Fruit fly (Drosophila melanogaster): ENCODE measurements around the gene CG14420.

Gene CG14420

DNA sequence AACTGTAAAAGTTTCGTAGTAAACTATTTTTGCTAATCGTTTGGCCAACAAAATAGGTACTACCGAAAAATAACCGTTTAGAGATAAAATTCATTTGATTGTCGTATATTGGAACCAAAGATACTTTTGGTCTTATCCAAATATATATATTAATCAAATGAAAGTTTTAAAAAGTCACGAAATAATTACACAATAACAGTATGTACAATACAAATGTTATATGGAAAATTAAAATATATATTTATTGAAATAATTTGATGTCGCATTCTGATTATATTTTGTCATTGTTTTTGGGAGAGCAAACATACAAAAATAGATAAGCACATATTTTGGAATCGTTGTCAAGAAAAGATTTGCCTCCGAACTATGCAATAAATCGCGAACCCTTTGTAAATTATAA, at the start of gene CG14420:
CG14420 (plus strand) TSS at position 301 of the 400 bp plus-strand sequence.
- TF ChIP-seq pad (GFP tag; optimal IDR thresholded peaks at IDR 0.05): no peak
- TF ChIP-seq CG7101 (tag; optimal IDR thresholded peaks at IDR 0.05): no peak
- no peak for TF ChIP-seq CG14711 (tag; optimal IDR thresholded peaks at IDR 0.05)
- no peak for TF ChIP-seq cic (GFP tag; optimal IDR thresholded peaks at IDR 0.05)
- TF ChIP-seq CG33017 (tag; optimal IDR thresholded peaks at IDR 0.05): no peak

DNA sequence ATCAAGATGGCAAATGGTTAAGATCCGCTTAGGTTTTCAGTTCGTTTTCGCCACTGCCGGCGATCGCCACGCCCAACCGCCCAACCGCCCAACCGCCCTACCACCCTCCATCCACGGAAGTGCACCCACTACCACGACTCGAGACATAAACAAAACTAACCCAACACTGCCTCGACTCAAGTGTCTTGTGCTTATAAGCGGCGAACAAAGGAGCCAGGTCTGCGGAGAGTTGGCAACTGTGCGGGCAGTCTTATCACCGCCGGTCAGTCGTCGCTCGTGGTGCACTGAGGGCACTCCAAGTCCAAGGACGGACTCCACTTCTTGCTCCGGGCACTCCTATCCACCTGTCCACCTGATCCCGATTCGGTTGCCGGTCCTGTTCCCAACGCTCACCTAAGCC, 48.2 kb upstream of the CG14420 start, which contains the start of gene CG3526:
CG3526 (plus strand) TSS at position 301 of the 400 bp plus-strand sequence.
- TF ChIP-seq CG5204 (GFP tag; optimal IDR thresholded peaks at IDR 0.05) (no peak), CG1620 (GFP tag; optimal IDR thresholded peaks at IDR 0.05) (no peak), CG7045 (GFP tag; optimal IDR thresholded peaks at IDR 0.05) (no peak), toe (GFP tag; optimal IDR thresholded peaks at IDR 0.05) (no peak), ovo (GFP tag; optimal IDR thresholded peaks at IDR 0.05) (no peak), pad (GFP tag; optimal IDR thresholded peaks at IDR 0.05) (no peak), Clk (GFP tag; optimal IDR thresholded peaks at IDR 0.05) (no peak), kay (GFP tag; ENCODE audit: borderline replicate concordance) (no peak), CG11617 (GFP tag; optimal IDR thresholded peaks at IDR 0.05) (no peak), cnc (optimal IDR thresholded peaks at IDR 0.05) (no peak)

DNA sequence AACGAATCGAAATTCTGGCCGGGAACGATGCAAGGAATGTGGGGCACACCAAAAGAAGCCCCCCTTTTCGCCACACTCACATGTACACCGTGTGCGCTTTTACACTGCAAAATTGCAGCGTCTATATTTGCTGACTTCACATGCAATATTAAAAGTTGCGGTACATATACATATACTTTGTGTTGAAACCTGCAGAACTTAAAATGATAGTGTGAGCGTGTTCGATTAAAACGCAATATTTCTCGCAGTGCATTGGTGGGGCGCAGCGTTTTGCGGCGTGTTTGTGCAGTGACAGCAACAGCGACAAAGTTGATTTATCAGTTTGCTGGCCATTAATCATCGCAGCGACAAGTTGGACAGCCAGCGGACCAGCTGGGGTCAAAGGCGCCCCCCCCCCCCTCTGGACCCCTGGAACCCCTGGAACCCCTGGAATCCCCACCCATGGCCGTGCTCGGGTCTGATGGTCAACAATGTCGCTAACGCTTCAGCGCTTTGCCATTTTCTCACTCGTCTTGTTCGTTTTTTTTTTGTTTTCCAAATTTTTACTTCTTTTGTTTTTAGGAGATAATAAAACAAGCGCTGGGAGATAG, 31.5 kb upstream of the CG14420 start:
- TF ChIP-seq Mnt (GFP tag; optimal IDR thresholded peaks at IDR 0.05) (no peak), tj (GFP tag; optimal IDR thresholded peaks at IDR 0.05) (no peak), kay (GFP tag; ENCODE audit: borderline replicate concordance) (no peak), toe (GFP tag; optimal IDR thresholded peaks at IDR 0.05) (no peak), ovo (GFP tag; optimal IDR thresholded peaks at IDR 0.05) (no peak), Clk (GFP tag; optimal IDR thresholded peaks at IDR 0.05) (no peak), CG11617 (GFP tag; optimal IDR thresholded peaks at IDR 0.05) (no peak), cnc (optimal IDR thresholded peaks at IDR 0.05) (no peak), CG5204 (GFP tag; optimal IDR thresholded peaks at IDR 0.05) (no peak), CG7045 (GFP tag; optimal IDR thresholded peaks at IDR 0.05) (no peak), bab1 (GFP tag; optimal IDR thresholded peaks at IDR 0.05) (no peak), CG33017 (tag; optimal IDR thresholded peaks at IDR 0.05) (no peak), cic (GFP tag; optimal IDR thresholded peaks at IDR 0.05) (no peak), pad (GFP tag; optimal IDR thresholded peaks at IDR 0.05) (no peak), CG7101 (tag; optimal IDR thresholded peaks at IDR 0.05) (no peak), CG12768 (GFP tag; optimal IDR thresholded peaks at IDR 0.05) (no peak), Hr96 (GFP tag; optimal IDR thresholded peaks at IDR 0.05) (no peak), CG14711 (tag; optimal IDR thresholded peaks at IDR 0.05) (no peak)

DNA sequence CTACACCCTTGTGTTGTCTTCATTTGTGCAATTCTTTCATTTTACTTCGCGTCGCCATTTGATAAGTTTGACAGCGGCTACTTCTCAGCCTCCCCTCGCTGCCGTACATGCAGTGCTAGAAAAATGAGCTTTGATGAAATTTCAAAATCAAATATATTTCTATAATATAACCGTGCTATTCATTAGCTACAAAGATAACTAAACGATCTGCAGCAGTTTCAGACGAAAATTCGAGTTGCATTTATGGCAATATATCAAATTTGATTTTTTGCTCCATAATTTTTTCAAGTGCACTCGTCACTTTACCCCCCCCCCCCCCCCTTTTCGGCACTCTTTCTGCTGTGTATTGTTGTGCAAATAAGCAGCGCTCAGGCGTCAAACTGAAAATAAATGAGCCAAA, 26.1 kb upstream of the CG14420 start:
- TF ChIP-seq Mnt (GFP tag; optimal IDR thresholded peaks at IDR 0.05) (no peak), CG11617 (GFP tag; optimal IDR thresholded peaks at IDR 0.05) (no peak), CG33017 (tag; optimal IDR thresholded peaks at IDR 0.05) (no peak), toe (GFP tag; optimal IDR thresholded peaks at IDR 0.05) (no peak), CG1620 (GFP tag; optimal IDR thresholded peaks at IDR 0.05) (no peak), ovo (GFP tag; optimal IDR thresholded peaks at IDR 0.05) (no peak), Crg-1 (GFP tag; optimal IDR thresholded peaks at IDR 0.05) (no peak), CG5204 (GFP tag; optimal IDR thresholded peaks at IDR 0.05) (no peak), bab1 (GFP tag; optimal IDR thresholded peaks at IDR 0.05) (no peak), Hr96 (GFP tag; optimal IDR thresholded peaks at IDR 0.05) (no peak), pad (GFP tag; optimal IDR thresholded peaks at IDR 0.05) (no peak), CG12768 (GFP tag; optimal IDR thresholded peaks at IDR 0.05) (no peak), Clk (GFP tag; optimal IDR thresholded peaks at IDR 0.05) (no peak), kay (GFP tag; ENCODE audit: borderline replicate concordance) (no peak), CG7101 (tag; optimal IDR thresholded peaks at IDR 0.05) (no peak), CG14711 (tag; optimal IDR thresholded peaks at IDR 0.05) (no peak), cnc (optimal IDR thresholded peaks at IDR 0.05) (no peak), tj (GFP tag; optimal IDR thresholded peaks at IDR 0.05) (no peak)

DNA sequence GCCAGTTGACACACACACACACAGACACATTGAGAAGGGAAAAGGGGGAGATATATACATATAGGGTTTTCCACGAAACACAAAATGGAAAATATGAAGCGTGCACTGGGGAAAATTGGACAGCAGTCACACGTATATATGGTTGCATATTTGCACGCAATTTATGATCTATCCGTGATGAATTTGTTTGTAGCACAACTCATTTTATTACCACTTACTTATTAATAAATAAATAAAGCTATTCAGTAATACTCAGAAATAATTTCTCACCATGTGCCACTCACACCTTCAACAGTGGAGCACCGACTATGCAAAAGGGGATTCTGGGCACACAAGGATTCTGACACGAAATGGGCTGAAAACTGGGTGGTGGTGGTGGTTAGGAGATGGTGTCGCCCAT, 24.6 kb upstream of the CG14420 start:
- TF ChIP-seq CG1620 (GFP tag; optimal IDR thresholded peaks at IDR 0.05) (no peak), cnc (optimal IDR thresholded peaks at IDR 0.05) (no peak), Mnt (GFP tag; optimal IDR thresholded peaks at IDR 0.05) (no peak), tj (GFP tag; optimal IDR thresholded peaks at IDR 0.05) (no peak), CG12768 (GFP tag; optimal IDR thresholded peaks at IDR 0.05) (no peak), Crg-1 (GFP tag; optimal IDR thresholded peaks at IDR 0.05) (no peak), ovo (GFP tag; optimal IDR thresholded peaks at IDR 0.05) (no peak)

DNA sequence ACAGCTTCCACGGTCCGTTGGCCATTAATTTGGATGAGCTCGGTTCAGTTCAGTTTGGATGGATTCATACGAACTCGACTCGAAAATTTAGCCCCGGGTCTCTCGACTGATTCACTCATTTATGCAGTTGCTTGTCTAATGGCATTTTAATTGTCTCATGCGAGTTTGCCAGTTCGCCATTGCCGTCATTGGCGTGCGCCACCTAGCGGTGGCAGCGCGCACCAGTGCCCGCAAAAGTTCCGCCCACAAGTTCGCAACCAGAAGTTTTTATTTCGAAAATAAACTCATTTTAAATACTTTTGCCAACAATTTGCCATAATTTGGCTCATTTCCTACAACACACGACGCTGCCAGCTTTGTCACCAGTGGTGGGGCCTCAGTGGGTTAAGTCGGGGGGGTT, 23.5 kb upstream of the CG14420 start:
- TF ChIP-seq bab1 (GFP tag; optimal IDR thresholded peaks at IDR 0.05): no peak

DNA sequence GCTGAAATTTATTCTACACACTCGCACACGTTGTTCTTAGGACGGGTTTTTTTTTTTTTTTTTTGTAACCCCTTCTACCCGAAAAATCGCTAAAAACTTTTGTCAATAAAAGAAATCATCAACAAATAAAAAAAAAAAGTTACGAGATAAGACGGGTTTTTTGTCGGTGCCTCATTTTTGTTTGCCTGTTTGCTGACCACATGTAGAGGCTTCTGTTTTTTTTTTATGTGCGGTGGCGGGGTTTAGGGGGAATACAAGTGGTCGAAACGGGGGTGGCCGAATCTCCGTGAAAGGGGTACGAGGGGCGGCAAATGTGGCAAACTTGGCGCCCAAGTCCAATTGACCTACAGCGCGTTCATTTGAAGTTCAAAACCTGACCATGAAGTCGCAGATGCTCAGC, 20.1 kb upstream of the CG14420 start:
- TF ChIP-seq CG14711 (tag; optimal IDR thresholded peaks at IDR 0.05): no peak
- no peak for TF ChIP-seq CG7101 (tag; optimal IDR thresholded peaks at IDR 0.05)
- no peak for TF ChIP-seq toe (GFP tag; optimal IDR thresholded peaks at IDR 0.05)
- no peak for TF ChIP-seq Hr96 (GFP tag; optimal IDR thresholded peaks at IDR 0.05)
- no peak for TF ChIP-seq Crg-1 (GFP tag; optimal IDR thresholded peaks at IDR 0.05)
- TF ChIP-seq cnc (optimal IDR thresholded peaks at IDR 0.05): no peak
- no peak for TF ChIP-seq CG7045 (GFP tag; optimal IDR thresholded peaks at IDR 0.05)
